Worm (Caenorhabditis elegans) whole organism, midembryonic: ENCODE measurements around the gene C49A9.4.

ENCODE experiments used
- T22C8.4 ChIP-seq: fragments of 200-800 bp; sonication (Bioruptor generic); IDR thresholded peaks from 2 replicates; pipeline ENCODE4 v1.3.6; 2022; ENCODE audit warnings: missing genetic modification characterization, missing compliant biosample characterization
- cog-1 ChIP-seq: sonication (generic microtip); optimal IDR thresholded peaks from 2 replicates; lab custom pipeline; 2016; ENCODE audit warnings: missing genetic modification characterization, missing compliant biosample characterization
- flt-1 ChIP-seq: fragments of 200-800 bp; sonication (Bioruptor generic); IDR thresholded peaks from 2 replicates; pipeline ENCODE4 v1.3.6; 2022; ENCODE audit warnings: missing genetic modification characterization, missing compliant biosample characterization
- klf-2 ChIP-seq: fragments of 200-800 bp; sonication (Bioruptor generic); conservative IDR thresholded peaks from 2 replicates; pipeline ENCODE4 v1.3.6; 2022; ENCODE audit warnings: missing genetic modification reagents, missing genetic modification characterization, missing compliant biosample characterization
- med-1 ChIP-seq: sonication (generic microtip); optimal IDR thresholded peaks from 2 replicates; lab custom pipeline; 2017; ENCODE audit warnings: missing genetic modification characterization, mild to moderate bottlenecking, missing compliant biosample characterization, antibody characterized with exemption, missing genetic modification reagents; ENCODE audit not compliant: insufficient read depth
- ref-1 ChIP-seq: fragments of 200-800 bp; sonication (Bioruptor generic); conservative IDR thresholded peaks from 2 replicates; pipeline ENCODE4 v1.3.6; 2022; ENCODE audit warnings: missing genetic modification reagents, missing genetic modification characterization, missing compliant biosample characterization
- tab-1 ChIP-seq: fragments of 200-800 bp; sonication (Bioruptor generic); IDR thresholded peaks from 2 replicates; pipeline ENCODE4 v1.3.6; 2022; ENCODE audit warnings: missing genetic modification characterization, missing compliant biosample characterization
- ztf-29 ChIP-seq: fragments of 200-800 bp; sonication (Bioruptor generic); IDR thresholded peaks from 2 replicates; pipeline ENCODE4 v1.3.6; 2022; ENCODE audit warnings: missing genetic modification reagents, missing genetic modification characterization, missing compliant biosample characterization

DNA sequence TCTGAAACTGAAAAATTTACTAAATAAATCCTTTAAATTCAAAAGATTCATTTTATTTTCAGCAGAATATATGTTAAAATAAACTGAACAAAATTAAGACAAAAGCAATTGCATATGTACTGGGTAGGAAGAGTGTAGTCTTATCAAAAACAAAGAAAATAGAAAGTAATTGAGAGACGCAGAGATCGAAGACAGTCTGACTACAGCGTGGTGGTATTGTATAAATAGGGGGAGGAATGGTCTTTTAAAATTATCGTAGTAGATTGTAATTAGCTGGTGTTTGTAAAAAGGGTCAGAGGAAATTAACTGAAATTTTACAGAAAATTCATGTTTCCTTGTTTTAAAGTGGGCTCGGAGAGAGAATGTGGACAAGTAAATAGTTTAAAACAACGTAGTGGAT is 29.0 kb downstream of the C49A9.4 start, which contains the start of gene acox-3:
- TF ChIP-seq ref-1 (GFP tag; lab: Robert Waterston, UW): no peak
- TF ChIP-seq flt-1: no peak
- TF ChIP-seq med-1 (GFP tag; lab: Kevin White, UChicago): no peak
- TF ChIP-seq T22C8.4 (GFP tag; lab: Robert Waterston, UW): no peak
- no peak for TF ChIP-seq ztf-29 (GFP tag; lab: Robert Waterston, UW)
- TF ChIP-seq tab-1: no peak
- no peak for TF ChIP-seq cog-1 (tag; lab: Kevin White, UChicago)
- no peak for TF ChIP-seq klf-2 (GFP tag; lab: Robert Waterston, UW)
